Worm (Caenorhabditis elegans) whole organism, young adult: ENCODE measurements around the gene dpy-10.

Source experiments
- B0336.3 ChIP-seq: fragments of 200-800 bp; sonication (Bioruptor generic); IDR thresholded peaks from 2 replicates; pipeline ENCODE4 v1.3.6; 2022; ENCODE audit warnings: missing genetic modification characterization, missing compliant biosample characterization
- C06A6.2 ChIP-seq: fragments of 200-800 bp; sonication (Bioruptor generic); conservative IDR thresholded peaks from 2 replicates; pipeline ENCODE4 v1.3.6; 2022; ENCODE audit warnings: missing genetic modification characterization, missing compliant biosample characterization
- F22D6.2 ChIP-seq: sonication (generic microtip); optimal IDR thresholded peaks from 2 replicates; lab custom pipeline; 2016; ENCODE audit warnings: mild to moderate bottlenecking, missing genetic modification characterization, missing compliant biosample characterization
- F37B4.10 ChIP-seq: fragments of 200-800 bp; sonication (Bioruptor generic); IDR thresholded peaks from 2 replicates; pipeline ENCODE4 v1.3.6; 2022; ENCODE audit warnings: missing genetic modification characterization, missing compliant biosample characterization
- ama-1 ChIP-seq, 3 experiments: fragments of 150-350 bp in 1 of 3; sonication (generic microtip) in 2 of 3; optimal IDR thresholded peaks; 2 replicates each; lab custom pipeline; 2014 to 2018; ENCODE audit warnings: missing biosample characterization in 2 of 3, missing genetic modification characterization in 2 of 3, missing genetic modification reagents in 2 of 3
- aptf-2 ChIP-seq: fragments of 200-800 bp; sonication (Bioruptor generic); conservative IDR thresholded peaks from 2 replicates; pipeline ENCODE4 v1.3.6; 2022; ENCODE audit warnings: missing genetic modification reagents, missing genetic modification characterization, missing compliant biosample characterization
- athp-1 ChIP-seq: sonication (generic microtip); optimal IDR thresholded peaks from 2 replicates; lab custom pipeline; 2017; ENCODE audit warnings: mild to moderate bottlenecking, missing genetic modification characterization, missing compliant biosample characterization
- attf-6 ChIP-seq: fragments of 200-800 bp; sonication (Bioruptor generic); IDR thresholded peaks from 2 replicates; pipeline ENCODE4 v1.3.6; 2022; ENCODE audit warnings: missing genetic modification reagents, missing genetic modification characterization, missing compliant biosample characterization
- ceh-40 ChIP-seq: fragments of 200-800 bp; sonication (Bioruptor generic); IDR thresholded peaks from 2 replicates; pipeline ENCODE4 v1.3.6; 2022; ENCODE audit warnings: missing genetic modification characterization, missing compliant biosample characterization
- ceh-79 ChIP-seq: sonication (generic microtip); optimal IDR thresholded peaks from 2 replicates; lab custom pipeline; 2017; ENCODE audit warnings: mild to moderate bottlenecking, missing genetic modification characterization, missing compliant biosample characterization
- die-1 ChIP-seq: sonication (generic microtip); optimal IDR thresholded peaks from 2 replicates; lab custom pipeline; 2016; ENCODE audit warnings: missing genotype, mild to moderate bottlenecking, missing genetic modification characterization, missing compliant biosample characterization
- dox-1 ChIP-seq: fragments of 200-800 bp; sonication (Bioruptor generic); IDR thresholded peaks from 2 replicates; pipeline ENCODE4 v1.3.6; 2022; ENCODE audit warnings: missing genetic modification reagents, missing genetic modification characterization, missing compliant biosample characterization
- dpl-1 ChIP-seq: fragments of 150-350 bp; optimal IDR thresholded peaks from 2 replicates; lab custom pipeline; 2014; ENCODE audit warnings: missing biosample characterization, missing genetic modification reagents, missing genetic modification characterization
- egl-44 ChIP-seq: fragments of 200-800 bp; sonication (Bioruptor generic); IDR thresholded peaks from 2 replicates; pipeline ENCODE4 v1.3.6; 2022; ENCODE audit warnings: missing genetic modification reagents, missing genetic modification characterization, missing compliant biosample characterization
- egrh-3 ChIP-seq: fragments of 200-800 bp; sonication (Bioruptor generic); IDR thresholded peaks from 2 replicates; pipeline ENCODE4 v1.3.6; 2022; ENCODE audit warnings: missing genetic modification reagents, missing genetic modification characterization, missing compliant biosample characterization
- fkh-3 ChIP-seq: sonication (generic microtip); optimal IDR thresholded peaks from 2 replicates; lab custom pipeline; 2016; ENCODE audit warnings: mild to moderate bottlenecking, missing genetic modification characterization, missing compliant biosample characterization
- him-1 ChIP-seq: sonication (generic microtip); optimal IDR thresholded peaks from 2 replicates; lab custom pipeline; 2016; ENCODE audit warnings: missing genotype, missing genetic modification reagents, missing genetic modification characterization, missing compliant biosample characterization
- hlh-26 ChIP-seq: fragments of 200-800 bp; sonication (Bioruptor generic); conservative IDR thresholded peaks from 2 replicates; pipeline ENCODE4 v1.3.6; 2022; ENCODE audit warnings: missing genetic modification reagents, missing genetic modification characterization, missing compliant biosample characterization
- hmg-20 ChIP-seq: fragments of 200-800 bp; sonication (Bioruptor generic); IDR thresholded peaks from 2 replicates; pipeline ENCODE4 v1.3.6; 2022; ENCODE audit warnings: missing genetic modification reagents, missing genetic modification characterization, missing compliant biosample characterization
- hrde-1 ChIP-seq: sonication (generic microtip); optimal IDR thresholded peaks from 2 replicates; lab custom pipeline; 2016; ENCODE audit warnings: missing genetic modification characterization, mild to moderate bottlenecking, missing compliant biosample characterization, moderate library complexity, missing genotype, missing genetic modification reagents, borderline replicate concordance
- lag-1 ChIP-seq: fragments of 200-800 bp; sonication (Bioruptor generic); IDR thresholded peaks from 2 replicates; pipeline ENCODE4 v1.3.6; 2022; ENCODE audit warnings: missing genetic modification reagents, missing genetic modification characterization, missing compliant biosample characterization
- lin-54 ChIP-seq: fragments of 200-800 bp; sonication (Bioruptor generic); optimal IDR thresholded peaks from 2 replicates; lab custom pipeline; 2018; ENCODE audit warnings: mild to moderate bottlenecking, missing genetic modification characterization, missing compliant biosample characterization
- lsy-27 ChIP-seq: sonication (generic microtip); optimal IDR thresholded peaks from 2 replicates; lab custom pipeline; 2017; ENCODE audit warnings: missing genetic modification characterization, mild to moderate bottlenecking, missing compliant biosample characterization, antibody characterized with exemption, missing genotype, borderline replicate concordance; ENCODE audit not compliant: insufficient read depth
- madf-3 ChIP-seq: fragments of 200-800 bp; sonication (Bioruptor generic); IDR thresholded peaks from 2 replicates; pipeline ENCODE4 v1.3.6; 2022; ENCODE audit warnings: missing genetic modification reagents, missing genetic modification characterization, missing compliant biosample characterization
- mcd-1 ChIP-seq: fragments of 200-800 bp; sonication (Bioruptor generic); IDR thresholded peaks from 2 replicates; pipeline ENCODE4 v1.3.6; 2022; ENCODE audit warnings: missing genetic modification reagents, missing genetic modification characterization, missing compliant biosample characterization
- mes-4 ChIP-seq: sonication (generic microtip); optimal IDR thresholded peaks from 2 replicates; lab custom pipeline; 2016; ENCODE audit warnings: missing genotype, missing genetic modification characterization, missing compliant biosample characterization
- nhr-80 ChIP-seq: sonication (generic microtip); optimal IDR thresholded peaks from 2 replicates; lab custom pipeline; 2016; ENCODE audit warnings: missing genetic modification characterization, missing compliant biosample characterization
- nhr-90 ChIP-seq: sonication (generic microtip); optimal IDR thresholded peaks from 2 replicates; lab custom pipeline; 2016; ENCODE audit warnings: missing genotype, mild to moderate bottlenecking, missing genetic modification characterization, missing compliant biosample characterization
- pha-4 ChIP-seq: fragments of 150-350 bp; sonication (generic microtip); optimal IDR thresholded peaks from 2 replicates; lab custom pipeline; 2014; ENCODE audit warnings: missing biosample characterization, missing genetic modification reagents, missing genetic modification characterization
- rpc-1 ChIP-seq, 2 experiments: fragments of 150-350 bp in 1 of 2; sonication (generic microtip) in 1 of 2; optimal IDR thresholded peaks; 2 replicates each; lab custom pipeline; 2014 to 2018; ENCODE audit warnings: missing biosample characterization in 1 of 2, missing genetic modification characterization in 1 of 2, missing genetic modification reagents in 1 of 2, missing genotype in 1 of 2
- snpc-1.3 ChIP-seq: sonication (generic microtip); optimal IDR thresholded peaks from 2 replicates; lab custom pipeline; 2017; ENCODE audit warnings: missing genetic modification characterization, mild to moderate bottlenecking, missing compliant biosample characterization, antibody characterized with exemption, moderate library complexity, missing genotype, missing genetic modification reagents; ENCODE audit not compliant: insufficient read depth
- tlf-1 ChIP-seq: fragments of 200-800 bp; sonication (Bioruptor generic); optimal IDR thresholded peaks from 2 replicates; lab custom pipeline; 2018; ENCODE audit warnings: mild to moderate bottlenecking, missing genetic modification characterization, missing compliant biosample characterization
- unc-62 ChIP-seq: fragments of 150-350 bp; optimal IDR thresholded peaks from 2 replicates; lab custom pipeline; 2014; ENCODE audit warnings: missing biosample characterization, missing genetic modification reagents, missing genetic modification characterization

dpy-10 gene

DNA sequence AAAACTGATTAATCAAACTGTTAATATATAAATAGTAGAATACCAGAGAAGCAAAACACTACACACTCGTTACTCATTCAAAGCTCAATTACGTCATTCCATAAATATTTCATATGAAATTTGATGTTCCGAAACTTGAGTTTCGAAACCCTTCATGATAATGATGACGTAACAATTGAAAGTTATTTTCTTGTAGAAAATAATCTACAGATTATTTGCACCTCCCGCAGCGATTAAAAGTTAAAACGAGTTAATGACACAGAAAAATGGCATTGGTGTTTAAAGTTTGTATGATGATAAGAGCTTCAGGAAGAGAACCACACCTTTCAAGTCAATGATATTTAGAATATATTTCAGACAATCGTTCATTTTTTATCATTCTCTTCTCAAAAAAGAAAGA, 38.1 kb downstream of the dpy-10 start, which contains the start of gene H43E16.1:
Gene H43E16.1, plus strand, starts transcription at position 375 of the 400 bp plus-strand sequence.
- TF ChIP-seq nhr-80 (tag; lab: Kevin White, UChicago) (peak; percentile 64), F37B4.10 (GFP tag; lab: Robert Waterston, UW) (no peak)

DNA sequence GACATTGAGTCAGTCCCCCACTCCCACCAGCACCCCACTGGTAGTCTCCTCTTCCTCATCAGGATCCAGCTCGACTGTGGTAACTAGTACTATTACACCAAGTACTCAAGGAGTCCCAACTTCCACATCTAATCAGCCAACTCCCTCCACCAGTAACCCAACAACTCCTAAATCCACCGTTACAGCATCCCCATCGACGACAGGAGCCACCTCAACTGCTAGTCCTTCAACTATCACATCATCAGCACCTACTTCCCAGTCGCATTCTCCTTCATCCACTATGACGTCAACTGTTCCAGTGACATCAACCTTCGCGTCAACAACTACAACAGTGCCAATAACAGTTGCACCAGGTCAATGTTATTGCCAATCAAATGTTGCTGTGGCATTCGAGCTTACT, 43.5 kb downstream of the dpy-10 start:
- TF ChIP-seq ama-1 (optimal IDR thresholded peaks at IDR 0.05; lab: Kevin White, UChicago) (no peak), ama-1 (GFP tag; optimal IDR thresholded peaks at IDR 0.05; lab: Kevin White, UChicago) (no peak), F22D6.2 (tag; lab: Kevin White, UChicago) (no peak), die-1 (tag; lab: Kevin White, UChicago) (no peak), B0336.3 (no peak), aptf-2 (GFP tag; lab: Robert Waterston, UW) (no peak), mes-4 (tag; lab: Kevin White, UChicago) (no peak), lag-1 (no peak), unc-62 (GFP tag; lab: Kevin White, UChicago) (no peak), tlf-1 (no peak), athp-1 (tag; lab: Kevin White, UChicago) (no peak), hlh-26 (no peak), nhr-90 (tag; lab: Kevin White, UChicago) (no peak), lin-54 (GFP tag; lab: Kevin White, UChicago) (no peak), hmg-20 (GFP tag; lab: Robert Waterston, UW) (no peak), attf-6 (no peak)

DNA sequence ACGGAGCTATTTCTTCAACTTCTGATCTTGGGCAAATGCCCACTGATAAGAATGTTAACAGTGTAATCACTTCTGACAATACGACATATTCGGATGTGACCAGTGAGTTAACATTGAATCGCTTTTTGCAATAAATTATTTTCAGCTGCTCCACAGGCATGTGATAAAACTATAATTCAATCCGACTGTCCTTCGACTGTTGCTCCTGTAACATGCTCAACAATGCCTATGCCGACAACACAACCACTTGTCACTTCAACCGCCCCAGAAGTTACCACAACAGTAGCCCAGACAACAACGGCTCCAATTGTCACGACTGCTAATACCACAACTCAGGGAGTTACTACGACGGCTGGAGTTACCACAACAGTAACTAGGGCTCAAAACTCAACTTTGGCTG, 44.5 kb downstream of the dpy-10 start:
- TF ChIP-seq mcd-1 (no peak), dox-1 (GFP tag; lab: Robert Waterston, UW) (no peak), fkh-3 (no peak), him-1 (tag; lab: Kevin White, UChicago) (no peak), egl-44 (GFP tag; lab: Robert Waterston, UW) (no peak), hmg-20 (GFP tag; lab: Robert Waterston, UW) (no peak), snpc-1.3 (tag; lab: Kevin White, UChicago) (no peak), B0336.3 (no peak), ceh-79 (tag; lab: Kevin White, UChicago) (no peak)

DNA sequence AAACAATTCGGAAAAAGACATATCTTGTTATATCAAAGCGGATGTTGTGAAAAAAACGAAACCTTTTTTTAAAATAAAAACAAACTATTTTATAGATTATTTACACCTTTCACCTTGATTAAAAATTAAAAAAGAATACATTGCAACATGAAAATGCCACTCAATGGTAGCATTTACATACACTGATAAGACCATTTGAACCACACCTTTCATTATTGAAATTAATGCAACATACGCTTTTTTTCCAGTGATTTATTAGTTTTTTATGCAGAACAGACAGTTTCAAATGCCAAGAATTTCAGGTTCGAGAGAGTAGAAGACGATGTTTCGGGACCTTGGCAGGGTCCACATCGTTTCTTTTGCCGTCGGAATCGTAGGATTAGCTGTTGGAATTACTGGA, 45.4 kb downstream of the dpy-10 start, which contains the start of gene T19D12.1:
Gene T19D12.1, plus strand, starts transcription at position 301 of the 400 bp plus-strand sequence.
- no peak for TF ChIP-seq C06A6.2
- no peak for TF ChIP-seq F37B4.10 (GFP tag; lab: Robert Waterston, UW)
- no peak for TF ChIP-seq ceh-40 (GFP tag; lab: Robert Waterston, UW)
- no peak for TF ChIP-seq hrde-1 (tag; lab: Kevin White, UChicago)
- TF ChIP-seq F22D6.2 (tag; lab: Kevin White, UChicago), result no peak
- TF ChIP-seq dpl-1 (GFP tag; lab: Kevin White, UChicago), result no peak
- no peak for TF ChIP-seq pha-4
- no peak for TF ChIP-seq rpc-1 (optimal IDR thresholded peaks at IDR 0.05; lab: Kevin White, UChicago)
- TF ChIP-seq rpc-1 (tag; optimal IDR thresholded peaks at IDR 0.05; lab: Kevin White, UChicago), result no peak
- TF ChIP-seq egrh-3 (GFP tag; lab: Robert Waterston, UW), result no peak
- no peak for TF ChIP-seq lsy-27 (tag; lab: Kevin White, UChicago)
- TF ChIP-seq madf-3 (GFP tag; lab: Robert Waterston, UW), result no peak
- no peak for TF ChIP-seq attf-6
